Worm (Caenorhabditis elegans) whole organism, mixed stage, embryonic: ENCODE results near the gene wrk-1.

Source experiments
- blmp-1 ChIP-seq: fragments of 150-350 bp; optimal IDR thresholded peaks from 2 replicates; lab custom pipeline; 2014; ENCODE audit warnings: missing biosample characterization, missing genetic modification characterization
- snpc-4 ChIP-seq: fragments of 150-350 bp; optimal IDR thresholded peaks from 2 replicates; lab custom pipeline; 2014; ENCODE audit warnings: missing biosample characterization, missing genetic modification characterization
- ztf-11 ChIP-seq: fragments of 150-350 bp; optimal IDR thresholded peaks from 2 replicates; lab custom pipeline; 2014; ENCODE audit warnings: missing biosample characterization, missing genetic modification characterization

DNA sequence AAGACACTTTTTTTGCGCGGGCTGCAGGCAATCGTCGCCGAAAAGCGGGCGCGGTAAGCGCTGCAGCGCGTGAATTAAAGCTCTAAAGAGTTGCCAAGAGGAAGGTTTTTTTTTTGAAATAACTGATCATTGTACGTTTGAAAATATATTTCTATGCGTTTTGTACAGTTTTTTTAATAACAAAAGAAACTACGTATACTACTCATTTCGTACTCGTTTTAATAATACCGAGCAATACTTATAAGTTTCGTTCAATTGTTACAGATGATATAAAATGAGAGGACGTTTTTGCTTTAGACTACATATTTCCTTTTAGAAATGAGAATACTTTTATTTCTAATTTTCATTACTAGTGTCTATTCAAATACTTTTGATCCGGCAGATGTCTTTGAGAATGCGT lies 20.5 kb downstream of the wrk-1 start, which contains the start of gene nep-15:
- TF ChIP-seq blmp-1: no peak
- TF ChIP-seq ztf-11 (tag; lab: Kevin White, UChicago): no peak
- no peak for TF ChIP-seq snpc-4 (tag; lab: Kevin White, UChicago)
